Worm (Caenorhabditis elegans) whole organism, midembryonic: ENCODE results near the gene vps-50.

Experiments used
- cog-1 ChIP-seq: sonication (generic microtip); optimal IDR thresholded peaks from 2 replicates; lab custom pipeline; 2016; ENCODE audit warnings: missing genetic modification characterization, missing compliant biosample characterization
- flt-1 ChIP-seq: fragments of 200-800 bp; sonication (Bioruptor generic); IDR thresholded peaks from 2 replicates; pipeline ENCODE4 v1.3.6; 2022; ENCODE audit warnings: missing genetic modification characterization, missing compliant biosample characterization
- klf-2 ChIP-seq: fragments of 200-800 bp; sonication (Bioruptor generic); conservative IDR thresholded peaks from 2 replicates; pipeline ENCODE4 v1.3.6; 2022; ENCODE audit warnings: missing genetic modification reagents, missing genetic modification characterization, missing compliant biosample characterization
- med-1 ChIP-seq: sonication (generic microtip); optimal IDR thresholded peaks from 2 replicates; lab custom pipeline; 2017; ENCODE audit warnings: missing genetic modification characterization, mild to moderate bottlenecking, missing compliant biosample characterization, antibody characterized with exemption, missing genetic modification reagents; ENCODE audit not compliant: insufficient read depth
- tab-1 ChIP-seq: fragments of 200-800 bp; sonication (Bioruptor generic); IDR thresholded peaks from 2 replicates; pipeline ENCODE4 v1.3.6; 2022; ENCODE audit warnings: missing genetic modification characterization, missing compliant biosample characterization
- ztf-23 ChIP-seq: fragments of 200-800 bp; sonication (Bioruptor generic); IDR thresholded peaks from 2 replicates; pipeline ENCODE4 v1.3.6; 2022; ENCODE audit warnings: missing genetic modification reagents, missing genetic modification characterization, missing compliant biosample characterization

ce11 chrIII:10857984-10858383, 11.0 kb upstream of the vps-50 start, which contains the start of gene oxi-1:
- TF ChIP-seq med-1 (GFP tag; lab: Kevin White, UChicago) = no peak
- no peak for TF ChIP-seq tab-1 (GFP tag; lab: Robert Waterston, UW)
- TF ChIP-seq cog-1 (tag; lab: Kevin White, UChicago) = no peak
- TF ChIP-seq flt-1 (GFP tag; lab: Robert Waterston, UW) = no peak
- TF ChIP-seq ztf-23 (GFP tag; lab: Robert Waterston, UW) = no peak
- no peak for TF ChIP-seq klf-2 (GFP tag; lab: Robert Waterston, UW)
